Worm (Caenorhabditis elegans): ENCODE results near the gene fos-1.
A peak's percentile ranks its signal among the peaks of the same experiment; 100 is the strongest.

The fos-1 gene

ce11 chrV:6044853-6045594 lies 41.6 kb downstream of the fos-1 start, which contains the start of gene R01B10.3:
TSS of gene R01B10.3 (minus strand) at chrV:6045129.
- TF ChIP-seq hlh-30 (tag; optimal IDR thresholded peaks at IDR 0.05; ENCODE audit: insufficient read depth) (no peak), sox-4 (tag; optimal IDR thresholded peaks at IDR 0.05) (no peak), hlh-8 (tag; optimal IDR thresholded peaks at IDR 0.05) (no peak), ceh-6 (GFP tag; optimal IDR thresholded peaks at IDR 0.05) (no peak), unc-3 (GFP tag; conservative IDR thresholded peaks at IDR 0.05) (no peak), unc-3 (tag; optimal IDR thresholded peaks at IDR 0.05) (no peak), K09A11.1 (tag; optimal IDR thresholded peaks at IDR 0.05; ENCODE audit: insufficient read depth) (no peak), zip-5 (tag; optimal IDR thresholded peaks at IDR 0.05) (no peak), hlh-6 (tag; optimal IDR thresholded peaks at IDR 0.05) (no peak), F13H6.1 (tag; optimal IDR thresholded peaks at IDR 0.05) (no peak), ceh-45 (GFP tag; IDR thresholded peaks at IDR 0.05) (no peak), dve-1 (tag; optimal IDR thresholded peaks at IDR 0.05) (no peak), che-1 (tag; optimal IDR thresholded peaks at IDR 0.05) (no peak), eyg-1 (tag; optimal IDR thresholded peaks at IDR 0.05) (no peak), ceh-34 (tag; optimal IDR thresholded peaks at IDR 0.05) (no peak), C38D4.7 (GFP tag; optimal IDR thresholded peaks at IDR 0.05) (no peak), pag-3 (tag; optimal IDR thresholded peaks at IDR 0.05; ENCODE audit: borderline replicate concordance) (no peak), pha-4 (tag; optimal IDR thresholded peaks at IDR 0.05) (no peak), unc-86 (tag; optimal IDR thresholded peaks at IDR 0.05) (no peak)

DNA sequence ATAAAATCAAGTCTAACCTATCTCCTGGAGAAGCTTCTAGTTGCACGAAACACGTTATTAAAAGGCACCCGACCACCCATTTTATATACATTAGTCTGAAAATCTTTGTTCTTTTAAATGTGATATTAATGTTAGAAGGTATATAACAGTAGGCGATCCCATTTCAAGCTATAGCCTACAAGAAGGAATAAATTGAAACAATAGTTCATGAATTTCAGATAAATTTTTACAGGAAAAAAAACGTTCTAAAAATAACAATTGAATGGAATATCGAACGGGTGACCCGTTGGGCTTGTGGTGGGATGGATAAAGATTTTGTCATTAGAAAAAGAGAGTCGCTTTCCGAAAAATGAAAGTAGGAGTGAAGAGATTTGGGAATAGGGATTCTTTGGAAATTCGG lies 44.4 kb downstream of the fos-1 start, which contains the start of gene pgap-3:
Gene pgap-3, minus strand, starts transcription at position 101 of the 400 bp plus-strand sequence.
- no peak for TF ChIP-seq syd-9 (tag; optimal IDR thresholded peaks at IDR 0.05)
- no peak for TF ChIP-seq pha-2 (tag; optimal IDR thresholded peaks at IDR 0.05)
- TF ChIP-seq nhr-11 (tag; optimal IDR thresholded peaks at IDR 0.05): no peak
- TF ChIP-seq F13H6.1 (tag; optimal IDR thresholded peaks at IDR 0.05): no peak
- TF ChIP-seq ceh-24 (tag; optimal IDR thresholded peaks at IDR 0.05): no peak
- TF ChIP-seq ceh-9 (tag; optimal IDR thresholded peaks at IDR 0.05): no peak

- TF ChIP-seq syd-9 (tag; optimal IDR thresholded peaks at IDR 0.05): no peak
- no peak for TF ChIP-seq madf-2 (tag; optimal IDR thresholded peaks at IDR 0.05)
- no peak for TF ChIP-seq pqm-1 (tag; optimal IDR thresholded peaks at IDR 0.05)
Observed at ce11 chrV:6051159-6051558, 47.8 kb downstream of the fos-1 start, which contains the start of gene jamp-1. TSS of gene jamp-1 (minus strand) at chrV:6051259.

DNA sequence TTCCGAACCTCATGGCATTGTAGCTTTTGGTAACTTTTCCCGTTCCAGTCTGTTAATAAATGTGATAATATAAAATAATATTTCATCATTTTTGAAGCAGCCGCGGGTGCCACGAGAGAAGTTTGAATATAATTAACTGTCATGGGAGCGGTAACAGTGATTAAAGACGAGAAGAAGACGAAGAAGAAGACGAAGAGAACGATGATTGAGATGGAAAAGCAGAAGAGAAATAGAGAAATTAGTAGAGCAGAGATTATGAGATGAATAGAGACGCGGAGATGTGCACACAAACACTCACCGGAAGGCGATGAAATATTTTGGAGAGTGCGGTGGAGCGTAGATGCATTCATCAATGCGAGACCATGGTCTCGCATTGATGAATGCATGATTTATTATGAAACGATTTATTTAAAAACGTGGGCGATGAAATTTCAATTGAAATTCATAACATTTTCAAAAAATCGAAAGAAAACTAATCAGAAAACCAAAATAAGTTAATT lies 49.8 kb downstream of the fos-1 start, which contains the start of gene seip-1:
Gene seip-1, minus strand, starts transcription at position 51 of the 500 bp plus-strand sequence.
- peak; percentile 40 for TF ChIP-seq ceh-48 (tag; optimal IDR thresholded peaks at IDR 0.05)
- TF ChIP-seq ceh-24 (tag; optimal IDR thresholded peaks at IDR 0.05): no peak
- TF ChIP-seq ceh-31 (tag; optimal IDR thresholded peaks at IDR 0.05): peak; percentile 87
- peak; percentile 27 for TF ChIP-seq madf-2 (tag; optimal IDR thresholded peaks at IDR 0.05)
- peak; percentile 65 for TF ChIP-seq tbx-2 (tag; optimal IDR thresholded peaks at IDR 0.05)
- TF ChIP-seq sox-2 (GFP tag; IDR thresholded peaks at IDR 0.05): peak; percentile 40; the same call in 1 of the 2 replicates
- peak; percentile 42 for TF ChIP-seq ceh-30 (tag; optimal IDR thresholded peaks at IDR 0.05)
- peak; percentile 46 for TF ChIP-seq ref-2 (tag; optimal IDR thresholded peaks at IDR 0.05)
- peak; percentile 79 for TF ChIP-seq ceh-14 (tag; optimal IDR thresholded peaks at IDR 0.05)
- TF ChIP-seq elt-2 (tag; optimal IDR thresholded peaks at IDR 0.05): peak; percentile 39
- peak; percentile 76 for TF ChIP-seq unc-42 (tag; optimal IDR thresholded peaks at IDR 0.05)
- TF ChIP-seq ceh-18 (tag; optimal IDR thresholded peaks at IDR 0.05): peak; percentile 44
- TF ChIP-seq rnt-1 (tag; optimal IDR thresholded peaks at IDR 0.05): peak; percentile 38
- TF ChIP-seq hlh-30 (tag; optimal IDR thresholded peaks at IDR 0.05; ENCODE audit: insufficient read depth): peak; percentile 63
- TF ChIP-seq ceh-2 (tag; optimal IDR thresholded peaks at IDR 0.05): peak; percentile 28
- TF ChIP-seq zip-5 (tag; optimal IDR thresholded peaks at IDR 0.05): no peak
- TF ChIP-seq K02D7.2 (tag; optimal IDR thresholded peaks at IDR 0.05): no peak
- peak; percentile 67 for TF ChIP-seq dve-1 (tag; optimal IDR thresholded peaks at IDR 0.05)
- peak; percentile 2 for TF ChIP-seq K09A11.1 (tag; optimal IDR thresholded peaks at IDR 0.05; ENCODE audit: insufficient read depth)
- TF ChIP-seq Y22D7AL.16 (tag; optimal IDR thresholded peaks at IDR 0.05): no peak
- peak; percentile 70 for TF ChIP-seq ceh-34 (tag; optimal IDR thresholded peaks at IDR 0.05)
- TF ChIP-seq pros-1 (tag; optimal IDR thresholded peaks at IDR 0.05): peak; percentile 46
- TF ChIP-seq nfya-1 (tag; optimal IDR thresholded peaks at IDR 0.05): peak; percentile 88
- TF ChIP-seq pax-1 (tag; optimal IDR thresholded peaks at IDR 0.05): peak; percentile 77
- peak; percentile 92 for TF ChIP-seq unc-55 (GFP tag; optimal IDR thresholded peaks at IDR 0.05)
- TF ChIP-seq ahr-1 (tag; optimal IDR thresholded peaks at IDR 0.05): no peak
